Fruit fly (Drosophila melanogaster): Measurements from ENCODE around the gene ATPsynC.

DNA sequence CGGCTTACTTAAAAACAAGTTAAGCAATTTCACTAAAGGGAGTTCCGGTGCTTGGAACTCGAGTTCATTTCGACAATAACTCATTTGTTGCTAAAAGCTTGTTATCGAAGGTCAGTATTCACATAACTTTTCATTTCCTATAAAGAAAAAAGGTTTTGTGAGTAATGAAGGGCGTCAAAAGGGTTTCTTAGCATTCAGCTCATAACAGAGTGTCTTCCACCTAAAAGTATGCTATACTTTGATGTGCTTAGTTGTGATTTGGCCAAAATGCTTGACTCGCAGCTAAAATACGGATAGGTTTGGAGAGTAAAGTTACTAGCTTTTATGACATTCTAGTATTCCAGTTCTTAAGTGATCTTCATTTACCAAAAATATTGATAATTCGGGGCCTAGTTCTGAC is 44.5 kb upstream of the ATPsynC start:
- no peak for TF ChIP-seq dsf (GFP tag; optimal IDR thresholded peaks at IDR 0.05; ENCODE audit: borderline replicate concordance)
- no peak for TF ChIP-seq Hr83 (GFP tag; optimal IDR thresholded peaks at IDR 0.05; ENCODE audit: poor library complexity, severe bottlenecking)
- no peak for TF ChIP-seq Hnf4 (GFP tag; optimal IDR thresholded peaks at IDR 0.05)
- TF ChIP-seq foxo (GFP tag; optimal IDR thresholded peaks at IDR 0.05) = no peak
- no peak for TF ChIP-seq psq (GFP tag; optimal IDR thresholded peaks at IDR 0.05)

Data from whole organism, wandering third instar larva.